Fruit fly (Drosophila melanogaster) whole organism, embryonic: ENCODE data around the gene lqfR.

Source experiments
- Asciz ChIP-seq: fragments of 200-800 bp; sonication (Bioruptor generic); optimal IDR thresholded peaks from 2 replicates; lab custom pipeline; 2017; ENCODE audit warnings: missing biosample characterization, mild to moderate bottlenecking, missing genetic modification characterization, missing genetic modification reagents
- Atf-2 ChIP-seq: fragments of 200-800 bp; sonication (Bioruptor generic); optimal IDR thresholded peaks from 2 replicates; lab custom pipeline; 2016; ENCODE audit warnings: missing biosample characterization, missing genetic modification characterization
- Atf6 ChIP-seq: fragments of 200-800 bp; sonication (Bioruptor generic); IDR thresholded peaks from 2 replicates; pipeline ENCODE4 v1.3.6; 2022; ENCODE audit warnings: missing biosample characterization, missing genetic modification characterization
- BEAF-32 ChIP-seq: fragments of 200-800 bp; sonication (Bioruptor generic); optimal IDR thresholded peaks from 3 replicates; lab custom pipeline; 2017; ENCODE audit warnings: missing biosample characterization, missing genetic modification characterization, mild to moderate bottlenecking, moderate library complexity, missing genetic modification reagents
- Bgb ChIP-seq: fragments of 200-800 bp; sonication (Bioruptor generic); IDR thresholded peaks from 2 replicates; pipeline ENCODE4 v1.3.6; 2022; ENCODE audit warnings: missing biosample characterization, missing genetic modification characterization; ENCODE audit not compliant: partially characterized antibody
- CG10147 ChIP-seq: fragments of 200-800 bp; sonication (Bioruptor generic); optimal IDR thresholded peaks from 2 replicates; lab custom pipeline; 2019; ENCODE audit warnings: missing biosample characterization, mild to moderate bottlenecking, missing genetic modification characterization, moderate library complexity
- CG13287 ChIP-seq: fragments of 200-800 bp; sonication (Bioruptor generic); IDR thresholded peaks from 2 replicates; pipeline ENCODE4 v1.3.6; 2022; ENCODE audit warnings: missing biosample characterization, missing genetic modification characterization; ENCODE audit not compliant: partially characterized antibody
- CG13775 ChIP-seq: fragments of 200-800 bp; sonication (Bioruptor generic); optimal IDR thresholded peaks from 3 replicates; lab custom pipeline; 2017; ENCODE audit warnings: missing biosample characterization, mild to moderate bottlenecking, missing genetic modification characterization
- CG15479 ChIP-seq: fragments of 200-800 bp; sonication (Bioruptor generic); optimal IDR thresholded peaks from 3 replicates; lab custom pipeline; 2019; ENCODE audit warnings: missing biosample characterization, mild to moderate bottlenecking, missing genetic modification characterization, moderate library complexity
- CG2116 ChIP-seq: fragments of 200-800 bp; sonication (Bioruptor generic); optimal IDR thresholded peaks from 3 replicates; lab custom pipeline; 2018; ENCODE audit warnings: missing biosample characterization, mild to moderate bottlenecking, missing genetic modification characterization
- CG34224 ChIP-seq: fragments of 200-800 bp; sonication (Bioruptor generic); IDR thresholded peaks from 3 replicates; pipeline ENCODE4 v1.3.6; 2022; ENCODE audit warnings: missing biosample characterization, missing genetic modification characterization; ENCODE audit not compliant: partially characterized antibody
- CG6254 ChIP-seq: fragments of 200-800 bp; sonication (Bioruptor generic); optimal IDR thresholded peaks from 3 replicates; lab custom pipeline; 2017; ENCODE audit warnings: mild to moderate bottlenecking, missing biosample characterization, missing genetic modification reagents, missing genetic modification characterization
- CG6791 ChIP-seq: fragments of 200-800 bp; sonication (Bioruptor generic); IDR thresholded peaks from 3 replicates; pipeline ENCODE4 v1.3.6; 2022; ENCODE audit warnings: missing biosample characterization, missing genetic modification characterization; ENCODE audit not compliant: partially characterized antibody
- CG8290 ChIP-seq, 3 experiments: fragments of 200-800 bp; sonication (Bioruptor generic); optimal IDR thresholded peaks; 2 replicates each; lab custom pipeline; 2016 to 2019; ENCODE audit warnings: missing biosample characterization in 3 of 3, missing genetic modification characterization in 3 of 3, mild to moderate bottlenecking in 2 of 3, moderate library complexity in 1 of 3
- Dll ChIP-seq: fragments of 200-800 bp; sonication (Bioruptor generic); IDR thresholded peaks from 4 replicates; pipeline ENCODE4 v1.3.6; 2022; ENCODE audit warnings: missing biosample characterization, missing genetic modification characterization; ENCODE audit not compliant: partially characterized antibody
- Doc3 ChIP-seq: fragments of 200-800 bp; sonication (Bioruptor generic); IDR thresholded peaks from 3 replicates; pipeline ENCODE4 v1.3.6; 2022; ENCODE audit warnings: missing biosample characterization, missing genetic modification characterization; ENCODE audit not compliant: partially characterized antibody
- Dp ChIP-seq: fragments of 200-800 bp; sonication (Bioruptor generic); optimal IDR thresholded peaks from 2 replicates; lab custom pipeline; 2018; ENCODE audit warnings: missing biosample characterization, mild to moderate bottlenecking, missing genetic modification characterization, moderate library complexity
- Dref ChIP-seq: fragments of 200-800 bp; sonication (Bioruptor generic); IDR thresholded peaks from 2 replicates; pipeline ENCODE4 v1.3.6; 2022; ENCODE audit warnings: missing biosample characterization, missing genetic modification characterization
- Eip74EF ChIP-seq, 2 experiments: fragments of 200-800 bp in 1 of 2; fragments of >200 bp in 1 of 2; sonication (Bioruptor generic) in 1 of 2; optimal IDR thresholded peaks; 2 replicates each; lab custom pipeline; 2017 to 2019; ENCODE audit warnings: missing biosample characterization in 2 of 2, missing genetic modification characterization in 2 of 2, mild to moderate bottlenecking in 1 of 2, moderate library complexity in 1 of 2
- HLH3B ChIP-seq: fragments of 200-800 bp; sonication (Bioruptor generic); IDR thresholded peaks from 2 replicates; pipeline ENCODE4 v1.3.6; 2022; ENCODE audit warnings: missing biosample characterization, missing genetic modification characterization
- HLH4C ChIP-seq: fragments of 200-800 bp; sonication (Bioruptor generic); IDR thresholded peaks from 3 replicates; pipeline ENCODE4 v1.3.6; 2022; ENCODE audit warnings: missing biosample characterization, missing genetic modification characterization; ENCODE audit not compliant: partially characterized antibody
- MBD-R2 ChIP-seq: fragments of 200-800 bp; sonication (Bioruptor generic); IDR thresholded peaks from 2 replicates; pipeline ENCODE4 v1.3.6; 2022; ENCODE audit warnings: missing biosample characterization, missing genetic modification characterization
- Nf-YA ChIP-seq: fragments of 200-800 bp; sonication (Bioruptor generic); IDR thresholded peaks from 2 replicates; pipeline ENCODE4 v1.3.6; 2022; ENCODE audit warnings: missing biosample characterization, missing genetic modification characterization
- Nf-YB ChIP-seq: fragments of 200-800 bp; sonication (Bioruptor generic); optimal IDR thresholded peaks from 3 replicates; lab custom pipeline; 2019; ENCODE audit warnings: missing biosample characterization, mild to moderate bottlenecking, missing genetic modification characterization, moderate library complexity
- Opbp ChIP-seq: fragments of 200-800 bp; sonication (Bioruptor generic); IDR thresholded peaks from 3 replicates; pipeline ENCODE4 v1.3.6; 2022; ENCODE audit warnings: missing biosample characterization, missing genetic modification characterization; ENCODE audit not compliant: partially characterized antibody
- PHDP ChIP-seq: fragments of 200-800 bp; sonication (Bioruptor generic); optimal IDR thresholded peaks from 3 replicates; lab custom pipeline; 2018; ENCODE audit warnings: missing biosample characterization, mild to moderate bottlenecking, missing genetic modification characterization, moderate library complexity
- Scr ChIP-seq: fragments of 200-800 bp; sonication (Bioruptor generic); IDR thresholded peaks from 2 replicates; pipeline ENCODE4 v1.3.6; 2022; ENCODE audit warnings: missing biosample characterization, missing genetic modification characterization; ENCODE audit not compliant: partially characterized antibody
- Sry-δ ChIP-seq: fragments of 200-800 bp; sonication (Bioruptor generic); optimal IDR thresholded peaks from 2 replicates; lab custom pipeline; 2016; ENCODE audit warnings: missing biosample characterization, missing genetic modification characterization
- TFAM ChIP-seq: fragments of 200-800 bp; sonication (Bioruptor generic); optimal IDR thresholded peaks from 2 replicates; lab custom pipeline; 2017; ENCODE audit warnings: missing biosample characterization, missing genetic modification characterization, inconsistent platforms
- ato ChIP-seq: fragments of 200-800 bp; sonication (Bioruptor generic); IDR thresholded peaks from 2 replicates; pipeline ENCODE4 v1.3.6; 2022; ENCODE audit warnings: missing biosample characterization, missing genetic modification characterization; ENCODE audit not compliant: partially characterized antibody
- bbx ChIP-seq: fragments of 200-800 bp; sonication (Bioruptor generic); IDR thresholded peaks from 2 replicates; pipeline ENCODE4 v1.3.6; 2022; ENCODE audit warnings: missing biosample characterization, missing genetic modification characterization; ENCODE audit not compliant: partially characterized antibody
- bowl ChIP-seq: fragments of 200-800 bp; sonication (Bioruptor generic); IDR thresholded peaks from 2 replicates; pipeline ENCODE4 v1.3.6; 2022; ENCODE audit warnings: missing biosample characterization, missing genetic modification characterization
- crp ChIP-seq, 2 experiments: fragments of 200-800 bp; sonication (Bioruptor generic); optimal IDR thresholded peaks; 2 replicates in 1 of 2; 3 replicates in 1 of 2; lab custom pipeline; 2017; ENCODE audit warnings: missing biosample characterization in 2 of 2, missing genetic modification characterization in 2 of 2, mild to moderate bottlenecking in 1 of 2, moderate library complexity in 1 of 2
- fd64A ChIP-seq: fragments of 200-800 bp; sonication (Bioruptor generic); optimal IDR thresholded peaks from 3 replicates; lab custom pipeline; 2018; ENCODE audit warnings: missing biosample characterization, mild to moderate bottlenecking, missing genetic modification characterization
- gcm ChIP-seq: fragments of 200-800 bp; sonication (Bioruptor generic); optimal IDR thresholded peaks from 2 replicates; lab custom pipeline; 2019; ENCODE audit warnings: missing biosample characterization, mild to moderate bottlenecking, missing genetic modification characterization, moderate library complexity
- jigr1 ChIP-seq: fragments of 200-800 bp; sonication (Bioruptor generic); IDR thresholded peaks from 3 replicates; pipeline ENCODE4 v1.3.6; 2022; ENCODE audit warnings: missing biosample characterization, missing genetic modification characterization
- nerfin-2 ChIP-seq: fragments of 200-800 bp; sonication (Bioruptor generic); IDR thresholded peaks from 2 replicates; pipeline ENCODE4 v1.3.6; 2022; ENCODE audit warnings: missing biosample characterization, missing genetic modification characterization; ENCODE audit not compliant: partially characterized antibody
- pzg ChIP-seq: fragments of 200-800 bp; sonication (Bioruptor generic); optimal IDR thresholded peaks from 3 replicates; lab custom pipeline; 2018; ENCODE audit warnings: missing biosample characterization, mild to moderate bottlenecking, missing genetic modification characterization, moderate library complexity
- sna ChIP-seq: fragments of 200-800 bp; sonication (Bioruptor generic); IDR thresholded peaks from 2 replicates; pipeline ENCODE4 v1.3.6; 2022; ENCODE audit warnings: missing biosample characterization, missing genetic modification characterization; ENCODE audit not compliant: partially characterized antibody
- stwl ChIP-seq: fragments of 200-800 bp; sonication (Bioruptor generic); optimal IDR thresholded peaks from 3 replicates; lab custom pipeline; 2018; ENCODE audit warnings: missing biosample characterization, mild to moderate bottlenecking, missing genetic modification characterization, moderate library complexity
- tio ChIP-seq: fragments of 200-800 bp; sonication (Bioruptor generic); optimal IDR thresholded peaks from 2 replicates; lab custom pipeline; 2017; ENCODE audit warnings: missing biosample characterization, missing genetic modification characterization, inconsistent platforms
- unc-4 ChIP-seq: fragments of 200-800 bp; sonication (Bioruptor generic); IDR thresholded peaks from 2 replicates; pipeline ENCODE4 v1.3.6; 2022; ENCODE audit warnings: missing biosample characterization, missing genetic modification characterization; ENCODE audit not compliant: partially characterized antibody
- wek ChIP-seq: fragments of 200-800 bp; sonication (Bioruptor generic); optimal IDR thresholded peaks from 3 replicates; lab custom pipeline; 2018; ENCODE audit warnings: missing biosample characterization, mild to moderate bottlenecking, missing genetic modification characterization, moderate library complexity
- zen2 ChIP-seq: fragments of 200-800 bp; sonication (Bioruptor generic); IDR thresholded peaks from 3 replicates; pipeline ENCODE4 v1.3.6; 2022; ENCODE audit warnings: missing biosample characterization, missing genetic modification characterization; ENCODE audit not compliant: partially characterized antibody

Gene lqfR

DNA sequence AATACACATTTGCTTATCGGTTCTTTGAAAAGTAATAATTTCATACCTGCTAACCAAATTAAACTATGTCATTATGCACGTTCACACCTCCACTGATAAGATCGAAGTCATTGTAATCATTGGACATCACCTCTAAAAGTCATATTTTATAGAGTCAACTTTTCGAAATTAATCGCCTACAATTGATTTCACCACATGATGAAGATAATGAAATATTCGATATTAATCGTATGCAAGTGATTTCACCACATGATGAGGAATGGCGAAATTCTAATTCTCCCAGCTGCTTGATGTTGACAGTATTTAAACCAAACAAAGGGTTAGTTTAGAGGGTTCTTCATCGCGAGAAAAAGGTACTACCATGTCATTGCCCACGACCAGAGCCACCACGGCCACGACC, 35.4 kb upstream of the lqfR start, which contains the start of gene CG18596 (continued):
- no peak for TF ChIP-seq Asciz (GFP tag; lab: Kevin White, UChicago)
- TF ChIP-seq Nf-YB (GFP tag; lab: Kevin White, UChicago) = no peak
- TF ChIP-seq HLH3B (GFP tag; lab: Robert Waterston, UW) = no peak
- no peak for TF ChIP-seq CG8290 (GFP tag; optimal IDR thresholded peaks at IDR 0.05; lab: Kevin White, UChicago)
- TF ChIP-seq CG8290 (tag; optimal IDR thresholded peaks at IDR 0.05; lab: Kevin White, UChicago) = no peak
- peak; percentile 80 for TF ChIP-seq Dp (GFP tag; lab: Kevin White, UChicago)
- no peak for TF ChIP-seq wek (GFP tag; lab: Kevin White, UChicago)
- TF ChIP-seq Atf6 (GFP tag; lab: Robert Waterston, UW) = no peak
- TF ChIP-seq PHDP (tag; lab: Kevin White, UChicago) = no peak
- no peak for TF ChIP-seq gcm (GFP tag; lab: Kevin White, UChicago)
- TF ChIP-seq bowl (GFP tag; lab: Robert Waterston, UW) = no peak

DNA sequence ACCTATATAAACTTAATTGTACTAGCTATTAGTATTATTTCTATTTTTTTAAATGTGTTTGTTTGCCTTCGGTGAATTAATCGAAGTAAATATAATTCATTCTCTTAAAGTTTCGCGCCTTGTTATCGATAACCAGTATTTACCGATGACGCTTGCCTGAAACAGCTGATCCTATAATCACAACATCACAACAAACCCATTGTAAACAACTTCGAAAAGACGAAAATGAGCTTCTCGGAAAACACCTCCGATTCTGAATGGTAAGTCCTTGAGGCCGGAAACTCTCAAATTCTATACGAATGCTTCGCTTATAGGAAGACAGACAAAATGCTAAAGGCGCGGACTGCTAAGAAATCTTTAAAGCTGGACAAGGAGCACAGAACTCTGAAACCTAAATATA, 31.2 kb upstream of the lqfR start, which contains the start of gene CG34149:
TSS of gene CG34149 (plus strand) at position 187 of the 400 bp plus-strand sequence.
- TF ChIP-seq Dp (GFP tag; lab: Kevin White, UChicago) = peak; percentile 79
- peak; percentile 18 for TF ChIP-seq CG2116 (GFP tag; lab: Kevin White, UChicago)
- peak; percentile 23; the same call in 1 of the 3 replicates for TF ChIP-seq CG6791
- no peak for TF ChIP-seq CG10147 (GFP tag; lab: Kevin White, UChicago)
- TF ChIP-seq pzg (GFP tag; lab: Kevin White, UChicago) = peak; percentile 28
- peak; percentile 63 for TF ChIP-seq Dref
- TF ChIP-seq CG6254 = no peak
- TF ChIP-seq sna (GFP tag; lab: Robert Waterston, UW) = peak; percentile 47
- no peak for TF ChIP-seq CG13775 (GFP tag; lab: Kevin White, UChicago)
- 0 out of 3 replicates have a peak, but pooled peaks have one; percentile 19 for TF ChIP-seq Doc3 (GFP tag; lab: Robert Waterston, UW)
- peak; percentile 34; the same call in 1 of the 2 replicates for TF ChIP-seq ato (GFP tag; lab: Robert Waterston, UW)
- TF ChIP-seq zen2 (GFP tag; lab: Robert Waterston, UW) = peak; percentile 41; the same call in 2 of the 3 replicates
- peak; percentile 33; the same call in 1 of the 2 replicates for TF ChIP-seq Bgb
- TF ChIP-seq CG15479 (GFP tag; lab: Kevin White, UChicago) = no peak
- no peak for TF ChIP-seq Nf-YA (GFP tag; lab: Robert Waterston, UW)
- TF ChIP-seq Scr (GFP tag; lab: Robert Waterston, UW) = peak; percentile 59
- TF ChIP-seq stwl (tag; lab: Kevin White, UChicago) = peak; percentile 48
- TF ChIP-seq Atf-2 (GFP tag; lab: Kevin White, UChicago) = no peak
- peak; percentile 31 for TF ChIP-seq BEAF-32
- no peak for TF ChIP-seq TFAM (GFP tag; lab: Kevin White, UChicago)
- peak; percentile 53 for TF ChIP-seq MBD-R2 (GFP tag; lab: Robert Waterston, UW)
- TF ChIP-seq Sry-δ (GFP tag; lab: Kevin White, UChicago) = peak; percentile 22
- TF ChIP-seq CG13287 (GFP tag; lab: Robert Waterston, UW) = peak; percentile 73
- TF ChIP-seq Opbp (GFP tag; lab: Robert Waterston, UW) = peak; percentile 10; the same call in 2 of the 3 replicates
- no peak for TF ChIP-seq Atf6 (GFP tag; lab: Robert Waterston, UW)
- no peak for TF ChIP-seq tio (GFP tag; lab: Kevin White, UChicago)
- peak in 1 of 2 experiments; percentile 84 for TF ChIP-seq crp (GFP tag; optimal IDR thresholded peaks at IDR 0.05; lab: Kevin White, UChicago)
- peak; percentile 74 for TF ChIP-seq HLH4C (GFP tag; lab: Robert Waterston, UW)
- peak; percentile 71; the same call in 3 of the 4 replicates for TF ChIP-seq Dll (GFP tag; lab: Robert Waterston, UW)
- TF ChIP-seq Eip74EF (GFP tag; optimal IDR thresholded peaks at IDR 0.05; lab: Kevin White, UChicago) = no peak
- TF ChIP-seq nerfin-2 (GFP tag; lab: Robert Waterston, UW) = peak; percentile 58
- peak; percentile 55 for TF ChIP-seq unc-4 (GFP tag; lab: Robert Waterston, UW)
- peak; percentile 61 for TF ChIP-seq bbx
- TF ChIP-seq CG34224 (GFP tag; lab: Robert Waterston, UW) = peak; percentile 53; the same call in 1 of the 3 replicates
- TF ChIP-seq jigr1 (GFP tag; lab: Robert Waterston, UW) = no peak
- TF ChIP-seq fd64A (GFP tag; lab: Kevin White, UChicago) = no peak
